Worm (Caenorhabditis elegans) whole organism, young adult: ENCODE data around the gene fbxb-10.

Experiments used
- F23B12.7 ChIP-seq: sonication (generic microtip); optimal IDR thresholded peaks from 2 replicates; lab custom pipeline; 2017; ENCODE audit warnings: missing genetic modification characterization, mild to moderate bottlenecking, missing compliant biosample characterization, antibody characterized with exemption, moderate library complexity; ENCODE audit not compliant: insufficient read depth
- F33H1.4 ChIP-seq: fragments of 200-800 bp; sonication (Bioruptor generic); IDR thresholded peaks from 2 replicates; pipeline ENCODE4 v1.3.6; 2022; ENCODE audit warnings: missing genetic modification reagents, missing genetic modification characterization, missing compliant biosample characterization
- F37B4.10 ChIP-seq: fragments of 200-800 bp; sonication (Bioruptor generic); IDR thresholded peaks from 2 replicates; pipeline ENCODE4 v1.3.6; 2022; ENCODE audit warnings: missing genetic modification characterization, missing compliant biosample characterization
- F52B5.7 ChIP-seq: sonication (generic microtip); optimal IDR thresholded peaks from 2 replicates; lab custom pipeline; 2016; ENCODE audit warnings: mild to moderate bottlenecking, missing genetic modification characterization, missing compliant biosample characterization
- F55B11.4 ChIP-seq: sonication (generic microtip); optimal IDR thresholded peaks from 2 replicates; lab custom pipeline; 2016; ENCODE audit warnings: missing compliant biosample characterization, missing genetic modification characterization, borderline replicate concordance; ENCODE audit not compliant: insufficient read depth
- F57A8.1 ChIP-seq: fragments of 200-800 bp; sonication (Bioruptor generic); optimal IDR thresholded peaks from 2 replicates; lab custom pipeline; 2018; ENCODE audit warnings: mild to moderate bottlenecking, missing genetic modification characterization, moderate library complexity, missing compliant biosample characterization
- T26A5.8 ChIP-seq: sonication (generic microtip); optimal IDR thresholded peaks from 2 replicates; lab custom pipeline; 2016; ENCODE audit warnings: missing genetic modification characterization, missing compliant biosample characterization
- Y53F4B.3 ChIP-seq: fragments of 200-800 bp; sonication (Bioruptor generic); IDR thresholded peaks from 2 replicates; pipeline ENCODE4 v1.3.6; 2022; ENCODE audit warnings: missing genetic modification reagents, missing genetic modification characterization, missing compliant biosample characterization
- Y56A3A.18 ChIP-seq: fragments of 200-800 bp; sonication (Bioruptor generic); IDR thresholded peaks from 2 replicates; pipeline ENCODE4 v1.3.6; 2022; ENCODE audit warnings: missing genetic modification reagents, missing genetic modification characterization, missing compliant biosample characterization
- Y67H2A.10 ChIP-seq: fragments of 200-800 bp; sonication (Bioruptor generic); conservative IDR thresholded peaks from 2 replicates; pipeline ENCODE4 v1.3.6; 2022; ENCODE audit warnings: missing genetic modification reagents, missing genetic modification characterization, missing compliant biosample characterization
- Y95B8A.8 ChIP-seq: fragments of 200-800 bp; sonication (Bioruptor generic); IDR thresholded peaks from 2 replicates; pipeline ENCODE4 v1.3.6; 2022; ENCODE audit warnings: missing genetic modification reagents, missing genetic modification characterization, missing compliant biosample characterization
- akir-1 ChIP-seq: fragments of 200-800 bp; sonication (Bioruptor generic); optimal IDR thresholded peaks from 2 replicates; lab custom pipeline; 2018; ENCODE audit warnings: mild to moderate bottlenecking, missing genetic modification characterization, moderate library complexity, missing compliant biosample characterization
- attf-5 ChIP-seq: fragments of 200-800 bp; sonication (Bioruptor generic); optimal IDR thresholded peaks from 2 replicates; lab custom pipeline; 2018; ENCODE audit warnings: mild to moderate bottlenecking, missing genetic modification characterization, missing compliant biosample characterization
- ccch-3 ChIP-seq: fragments of 200-800 bp; sonication (Bioruptor generic); optimal IDR thresholded peaks from 2 replicates; lab custom pipeline; 2018; ENCODE audit warnings: mild to moderate bottlenecking, missing genetic modification characterization, missing compliant biosample characterization
- cebp-1 ChIP-seq, 2 experiments: fragments of 200-800 bp in 1 of 2; sonication (Bioruptor generic) in 1 of 2; sonication (generic microtip) in 1 of 2; IDR thresholded peaks in 1 of 2; optimal IDR thresholded peaks in 1 of 2; 2 replicates each; pipeline versions ENCODE4 v1.3.6 to Lab custom; 2017 to 2022; ENCODE audit warnings: missing compliant biosample characterization in 2 of 2, missing genetic modification characterization in 2 of 2, mild to moderate bottlenecking in 1 of 2, missing genetic modification reagents in 1 of 2, moderate library complexity in 1 of 2
- ceh-100 ChIP-seq: fragments of 200-800 bp; sonication (Bioruptor generic); IDR thresholded peaks from 2 replicates; pipeline ENCODE4 v1.3.6; 2022; ENCODE audit warnings: missing genetic modification reagents, missing genetic modification characterization, missing compliant biosample characterization
- ceh-58 ChIP-seq: fragments of 200-800 bp; sonication (Bioruptor generic); IDR thresholded peaks from 2 replicates; pipeline ENCODE4 v1.3.6; 2022; ENCODE audit warnings: missing genetic modification characterization, missing compliant biosample characterization
- ceh-91 ChIP-seq: fragments of 200-800 bp; sonication (Bioruptor generic); IDR thresholded peaks from 2 replicates; pipeline ENCODE4 v1.3.6; 2022; ENCODE audit warnings: missing genetic modification reagents, missing genetic modification characterization, missing compliant biosample characterization
- dpl-1 ChIP-seq: fragments of 150-350 bp; optimal IDR thresholded peaks from 2 replicates; lab custom pipeline; 2014; ENCODE audit warnings: missing biosample characterization, missing genetic modification reagents, missing genetic modification characterization
- gei-17 ChIP-seq: fragments of 200-800 bp; sonication (Bioruptor generic); optimal IDR thresholded peaks from 2 replicates; lab custom pipeline; 2018; ENCODE audit warnings: mild to moderate bottlenecking, missing genetic modification characterization, missing compliant biosample characterization
- hmg-20 ChIP-seq: fragments of 200-800 bp; sonication (Bioruptor generic); IDR thresholded peaks from 2 replicates; pipeline ENCODE4 v1.3.6; 2022; ENCODE audit warnings: missing genetic modification reagents, missing genetic modification characterization, missing compliant biosample characterization
- hsf-1 ChIP-seq: fragments of 200-800 bp; sonication (Bioruptor generic); IDR thresholded peaks from 2 replicates; pipeline ENCODE4 v1.3.6; 2022; ENCODE audit warnings: missing genetic modification reagents, missing genetic modification characterization, missing compliant biosample characterization
- lir-1 ChIP-seq: fragments of 200-800 bp; sonication (Bioruptor generic); conservative IDR thresholded peaks from 2 replicates; pipeline ENCODE4 v1.3.6; 2022; ENCODE audit warnings: missing genetic modification reagents, missing genetic modification characterization, missing compliant biosample characterization
- lsl-1 ChIP-seq: fragments of 200-800 bp; sonication (Bioruptor generic); optimal IDR thresholded peaks from 2 replicates; lab custom pipeline; 2018; ENCODE audit warnings: mild to moderate bottlenecking, missing genetic modification characterization, moderate library complexity, missing compliant biosample characterization
- madf-10 ChIP-seq: sonication (generic microtip); optimal IDR thresholded peaks from 2 replicates; lab custom pipeline; 2016; ENCODE audit warnings: mild to moderate bottlenecking, missing genetic modification characterization, missing compliant biosample characterization
- madf-6 ChIP-seq: fragments of 200-800 bp; sonication (Bioruptor generic); IDR thresholded peaks from 2 replicates; pipeline ENCODE4 v1.3.6; 2022; ENCODE audit warnings: missing genetic modification reagents, missing genetic modification characterization, missing compliant biosample characterization
- madf-8 ChIP-seq: fragments of 200-800 bp; sonication (Bioruptor generic); conservative IDR thresholded peaks from 2 replicates; pipeline ENCODE4 v1.3.6; 2022; ENCODE audit warnings: missing genetic modification reagents, missing genetic modification characterization, missing compliant biosample characterization
- mes-4 ChIP-seq: sonication (generic microtip); optimal IDR thresholded peaks from 2 replicates; lab custom pipeline; 2016; ENCODE audit warnings: missing genotype, missing genetic modification characterization, missing compliant biosample characterization
- mxl-1 ChIP-seq: sonication (generic microtip); optimal IDR thresholded peaks from 2 replicates; lab custom pipeline; 2016; ENCODE audit warnings: missing genetic modification characterization, missing compliant biosample characterization
- nfya-2 ChIP-seq: fragments of 200-800 bp; sonication (Bioruptor generic); IDR thresholded peaks from 2 replicates; pipeline ENCODE4 v1.3.6; 2022; ENCODE audit warnings: missing genetic modification reagents, missing genetic modification characterization, missing compliant biosample characterization
- nhr-120 ChIP-seq: fragments of 200-800 bp; sonication (Bioruptor generic); IDR thresholded peaks from 2 replicates; pipeline ENCODE4 v1.3.6; 2022; ENCODE audit warnings: missing genetic modification characterization, missing compliant biosample characterization
- snpc-1.3 ChIP-seq: sonication (generic microtip); optimal IDR thresholded peaks from 2 replicates; lab custom pipeline; 2017; ENCODE audit warnings: missing genetic modification characterization, mild to moderate bottlenecking, missing compliant biosample characterization, antibody characterized with exemption, moderate library complexity, missing genotype, missing genetic modification reagents; ENCODE audit not compliant: insufficient read depth
- snpc-3.4 ChIP-seq: sonication (generic microtip); optimal IDR thresholded peaks from 2 replicates; lab custom pipeline; 2017; ENCODE audit warnings: missing genetic modification characterization, mild to moderate bottlenecking, missing compliant biosample characterization, antibody characterized with exemption, moderate library complexity, missing genotype, missing genetic modification reagents
- tbx-9 ChIP-seq: sonication (generic microtip); optimal IDR thresholded peaks from 2 replicates; lab custom pipeline; 2016; ENCODE audit warnings: borderline replicate concordance, missing genetic modification characterization, inconsistent platforms, missing compliant biosample characterization
- tlf-1 ChIP-seq: fragments of 200-800 bp; sonication (Bioruptor generic); optimal IDR thresholded peaks from 2 replicates; lab custom pipeline; 2018; ENCODE audit warnings: mild to moderate bottlenecking, missing genetic modification characterization, missing compliant biosample characterization
- unc-62 ChIP-seq: fragments of 150-350 bp; optimal IDR thresholded peaks from 2 replicates; lab custom pipeline; 2014; ENCODE audit warnings: missing biosample characterization, missing genetic modification reagents, missing genetic modification characterization
- xnd-1 ChIP-seq: sonication (generic microtip); optimal IDR thresholded peaks from 2 replicates; lab custom pipeline; 2016; ENCODE audit warnings: missing genotype, missing genetic modification reagents, missing genetic modification characterization, missing compliant biosample characterization
- zim-3 ChIP-seq: sonication (generic microtip); optimal IDR thresholded peaks from 2 replicates; lab custom pipeline; 2017; ENCODE audit warnings: mild to moderate bottlenecking, missing genetic modification characterization, moderate library complexity, missing compliant biosample characterization
- ztf-18 ChIP-seq: sonication (generic microtip); optimal IDR thresholded peaks from 2 replicates; lab custom pipeline; 2016; ENCODE audit warnings: missing genotype, mild to moderate bottlenecking, missing genetic modification characterization, missing compliant biosample characterization
- ztf-25 ChIP-seq: fragments of 200-800 bp; sonication (Bioruptor generic); IDR thresholded peaks from 2 replicates; pipeline ENCODE4 v1.3.6; 2022; ENCODE audit warnings: missing genetic modification reagents, missing genetic modification characterization, missing compliant biosample characterization
- ztf-28 ChIP-seq: fragments of 200-800 bp; sonication (Bioruptor generic); IDR thresholded peaks from 2 replicates; pipeline ENCODE4 v1.3.6; 2022; ENCODE audit warnings: missing genetic modification reagents, missing genetic modification characterization, missing compliant biosample characterization
- ztf-6 ChIP-seq: fragments of 200-800 bp; sonication (Bioruptor generic); IDR thresholded peaks from 2 replicates; pipeline ENCODE4 v1.3.6; 2022; ENCODE audit warnings: missing genetic modification reagents, missing genetic modification characterization, missing compliant biosample characterization

The fbxb-10 gene

ce11 chrII:1788087-1788486 lies 30.1 kb downstream of the fbxb-10 start, which contains the start of the genes C08F1.6 and fbxb-13:
C08F1.6 (minus strand) TSS chrII:1788187.
fbxb-13 (plus strand) TSS chrII:1788277.
- TF ChIP-seq dpl-1 (no peak), ceh-100 (no peak), ccch-3 (GFP tag; lab: Kevin White, UChicago) (no peak), hsf-1 (GFP tag; lab: Robert Waterston, UW) (no peak), zim-3 (tag; lab: Kevin White, UChicago) (no peak), Y56A3A.18 (no peak), F57A8.1 (GFP tag; lab: Kevin White, UChicago) (no peak), unc-62 (GFP tag; lab: Kevin White, UChicago) (no peak), tlf-1 (GFP tag; lab: Kevin White, UChicago) (no peak)
- TF ChIP-seq, all 124 proteins: peak for 0

- TF ChIP-seq ztf-6 = no peak
- no peak for TF ChIP-seq nhr-120
- no peak for TF ChIP-seq Y95B8A.8 (GFP tag; lab: Robert Waterston, UW)
- no peak for TF ChIP-seq F33H1.4
- no peak for TF ChIP-seq nfya-2 (GFP tag; lab: Robert Waterston, UW)
- TF ChIP-seq cebp-1 (GFP tag; IDR thresholded peaks at IDR 0.05; lab: Robert Waterston, UW) = no peak
- no peak for TF ChIP-seq cebp-1 (tag; optimal IDR thresholded peaks at IDR 0.05; lab: Kevin White, UChicago)
- TF ChIP-seq F55B11.4 (tag; lab: Kevin White, UChicago) = no peak
- TF ChIP-seq snpc-3.4 (tag; lab: Kevin White, UChicago) = no peak
- TF ChIP-seq, all 124 proteins: peak for 0
Observed at ce11 chrII:1787208-1787607, 31.0 kb downstream of the fbxb-10 start.

DNA sequence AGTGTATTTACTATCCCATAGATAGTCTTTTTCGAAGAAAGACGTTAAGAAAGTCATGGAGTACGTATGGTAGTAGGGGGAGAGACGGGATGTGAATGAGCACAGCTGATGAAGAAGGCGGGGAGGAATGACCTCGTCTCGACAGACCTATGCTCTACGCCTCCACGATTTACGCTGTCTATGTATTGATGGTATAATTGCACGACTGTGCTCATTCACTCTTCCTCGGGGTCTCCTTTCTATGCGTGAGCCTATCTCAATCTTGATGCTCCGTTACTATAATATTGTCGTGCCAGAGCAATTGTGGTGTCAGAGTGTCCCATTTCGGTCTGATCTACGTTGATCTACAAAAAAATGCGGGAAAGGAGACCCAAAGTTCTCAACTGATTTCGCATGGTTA lies 32.0 kb downstream of the fbxb-10 start, which contains the start of gene C08F1.10:
C08F1.10 (minus strand) TSS at position 101 of the 400 bp plus-strand sequence.
- TF ChIP-seq lsl-1 (GFP tag; lab: Kevin White, UChicago) (no peak), ceh-100 (no peak), F23B12.7 (tag; lab: Kevin White, UChicago) (no peak), F37B4.10 (GFP tag; lab: Robert Waterston, UW) (no peak), akir-1 (no peak), ztf-18 (no peak), hmg-20 (GFP tag; lab: Robert Waterston, UW) (no peak), madf-10 (tag; lab: Kevin White, UChicago) (no peak), Y67H2A.10 (GFP tag; lab: Robert Waterston, UW) (no peak)

- TF ChIP-seq lir-1 (GFP tag; lab: Robert Waterston, UW) (no peak), Y53F4B.3 (GFP tag; lab: Robert Waterston, UW) (no peak), attf-5 (GFP tag; lab: Kevin White, UChicago) (no peak), madf-8 (GFP tag; lab: Robert Waterston, UW) (no peak), tbx-9 (tag; lab: Kevin White, UChicago) (no peak), snpc-1.3 (tag; lab: Kevin White, UChicago) (no peak), ztf-28 (GFP tag; lab: Robert Waterston, UW) (no peak), mes-4 (tag; lab: Kevin White, UChicago) (no peak), madf-6 (GFP tag; lab: Robert Waterston, UW) (no peak), T26A5.8 (no peak), ceh-58 (GFP tag; lab: Robert Waterston, UW) (no peak), ceh-91 (GFP tag; lab: Robert Waterston, UW) (no peak), xnd-1 (tag; lab: Kevin White, UChicago) (no peak), F52B5.7 (tag; lab: Kevin White, UChicago) (no peak), ztf-25 (GFP tag; lab: Robert Waterston, UW) (no peak), zim-3 (tag; lab: Kevin White, UChicago) (no peak), gei-17 (GFP tag; lab: Kevin White, UChicago) (no peak), mxl-1 (no peak), Y67H2A.10 (GFP tag; lab: Robert Waterston, UW) (no peak)
- TF ChIP-seq, all 124 proteins: peak for 0
Observed at ce11 chrII:1784799-1785198, 33.4 kb downstream of the fbxb-10 start, which contains the start of gene C08F1.11. C08F1.11 (minus strand) TSS chrII:1784899.
